Fruit fly (Drosophila melanogaster): ENCODE data around the gene CG17159.

dm6 chrX:23096117-23096817 lies 3.8 kb upstream of the CG17159 start, which contains the start of gene CG17162:
- TF ChIP-seq EcR (GFP tag; optimal IDR thresholded peaks at IDR 0.05) (no peak), CG10348 (GFP tag; IDR thresholded peaks at IDR 0.05) (no peak), CG15710 (tag; optimal IDR thresholded peaks at IDR 0.05) (no peak), CG34367 (tag; optimal IDR thresholded peaks at IDR 0.05) (no peak), CG32121 (GFP tag; IDR thresholded peaks at IDR 0.05) (no peak), CG12605 (GFP tag; IDR thresholded peaks at IDR 0.05) (no peak), fd96Ca (GFP tag; IDR thresholded peaks at IDR 0.05) (no peak), CG13204 (GFP tag; optimal IDR thresholded peaks at IDR 0.05) (no peak), Ets98B (GFP tag; IDR thresholded peaks at IDR 0.05) (no peak)

Measured in whole organism, pupa.